Fruit fly (Drosophila melanogaster) whole organism, prepupa: ENCODE results near the gene Cog1.

Experiments used
- Blimp-1 ChIP-seq: fragments of 200-800 bp; sonication (Bioruptor generic); optimal IDR thresholded peaks from 3 replicates; lab custom pipeline; 2017; ENCODE audit warnings: missing biosample characterization, missing genetic modification characterization, mild to moderate bottlenecking, moderate library complexity, missing genetic modification reagents
- CG10669 ChIP-seq: fragments of 200-800 bp; sonication (Bioruptor generic); optimal IDR thresholded peaks from 3 replicates; lab custom pipeline; 2018; ENCODE audit warnings: missing biosample characterization, mild to moderate bottlenecking, missing genetic modification characterization, moderate library complexity
- Ets96B ChIP-seq: fragments of 200-800 bp; optimal IDR thresholded peaks from 2 replicates; lab custom pipeline; 2019; ENCODE audit warnings: missing biosample characterization, mild to moderate bottlenecking, missing genetic modification characterization, moderate library complexity
- Hr38 ChIP-seq: sonication (Bioruptor generic); optimal IDR thresholded peaks from 2 replicates; lab custom pipeline; 2016; ENCODE audit warnings: missing biosample characterization, missing genetic modification characterization
- Hr39 ChIP-seq: fragments of 200-800 bp; sonication (Bioruptor generic); optimal IDR thresholded peaks from 2 replicates; lab custom pipeline; 2016; ENCODE audit warnings: missing biosample characterization, missing genetic modification characterization
- Sox15 ChIP-seq: fragments of 200-800 bp; sonication (Bioruptor generic); optimal IDR thresholded peaks from 3 replicates; lab custom pipeline; 2016; ENCODE audit warnings: missing biosample characterization, missing genetic modification characterization
- eg ChIP-seq: fragments of 200-800 bp; sonication (Bioruptor generic); IDR thresholded peaks from 3 replicates; pipeline ENCODE4 v1.3.6; 2022; ENCODE audit warnings: missing biosample characterization, missing genetic modification characterization
- pdm3 ChIP-seq: fragments of 200-800 bp; sonication (Bioruptor generic); optimal IDR thresholded peaks from 3 replicates; lab custom pipeline; 2016; ENCODE audit warnings: missing biosample characterization, missing genetic modification characterization

dm6 chr3R:12258437-12258836 is 39.0 kb upstream of the Cog1 start, which contains the start of the genes CG44037 and svp:
- no peak for TF ChIP-seq Hr39 (GFP tag; lab: Kevin White, UChicago)
- TF ChIP-seq Ets96B (tag; lab: Kevin White, UChicago), result no peak
- TF ChIP-seq Blimp-1, result no peak
- TF ChIP-seq CG10669 (GFP tag; lab: Kevin White, UChicago), result no peak
- no peak for TF ChIP-seq eg (GFP tag; lab: Robert Waterston, UW)
- no peak for TF ChIP-seq Sox15
- TF ChIP-seq Hr38, result no peak
- no peak for TF ChIP-seq pdm3
